Fruit fly (Drosophila melanogaster): ENCODE results near the gene CG31533.

The CG31533 gene

dm6 chr3R:14125479-14126121 lies 31.6 kb downstream of the CG31533 start, which contains the start of the genes 140up and Polr2B (continued):
- TF ChIP-seq bab2 (GFP tag; optimal IDR thresholded peaks at IDR 0.05) (peak; percentile 79), CG4404 (GFP tag; IDR thresholded peaks at IDR 0.05) (peak; percentile 91), fd96Cb (tag; optimal IDR thresholded peaks at IDR 0.05) (peak; percentile 89), Six4 (GFP tag; optimal IDR thresholded peaks at IDR 0.05) (peak; percentile 89), CG31365 (tag; optimal IDR thresholded peaks at IDR 0.05) (no peak), CG30020 (tag; optimal IDR thresholded peaks at IDR 0.05) (peak; percentile 81), CG9727 (GFP tag; optimal IDR thresholded peaks at IDR 0.05) (peak; percentile 93), Ssrp (tag; optimal IDR thresholded peaks at IDR 0.05) (peak; percentile 95), Kr (GFP tag; optimal IDR thresholded peaks at IDR 0.05) (no peak), CG7987 (GFP tag; optimal IDR thresholded peaks at IDR 0.05) (peak; percentile 73), CG17802 (tag; optimal IDR thresholded peaks at IDR 0.05) (peak; percentile 76), aop (GFP tag; IDR thresholded peaks at IDR 0.05) (no peak), CG6175 (GFP tag; IDR thresholded peaks at IDR 0.05) (peak; percentile 85), Scr (GFP tag; IDR thresholded peaks at IDR 0.05; ENCODE audit: partially characterized antibody) (peak; percentile 26; the same call in 1 of the 2 replicates), crol (GFP tag; IDR thresholded peaks at IDR 0.05) (peak; percentile 64), CG17829 (tag; optimal IDR thresholded peaks at IDR 0.05) (peak; percentile 96), Atf3 (GFP tag; optimal IDR thresholded peaks at IDR 0.05) (peak; percentile 68), Hsf (GFP tag; optimal IDR thresholded peaks at IDR 0.05) (peak; percentile 87), ci (GFP tag; IDR thresholded peaks at IDR 0.05) (peak; percentile 84), H2.0 (GFP tag; IDR thresholded peaks at IDR 0.05) (peak; percentile 87), otp (GFP tag; IDR thresholded peaks at IDR 0.05) (peak; percentile 76; the same call in 2 of the 3 replicates), CG18599 (GFP tag; optimal IDR thresholded peaks at IDR 0.05) (peak; percentile 95), CG2889 (GFP tag; IDR thresholded peaks at IDR 0.05) (peak; percentile 89), lilli (GFP tag; optimal IDR thresholded peaks at IDR 0.05) (peak; percentile 89)

DNA sequence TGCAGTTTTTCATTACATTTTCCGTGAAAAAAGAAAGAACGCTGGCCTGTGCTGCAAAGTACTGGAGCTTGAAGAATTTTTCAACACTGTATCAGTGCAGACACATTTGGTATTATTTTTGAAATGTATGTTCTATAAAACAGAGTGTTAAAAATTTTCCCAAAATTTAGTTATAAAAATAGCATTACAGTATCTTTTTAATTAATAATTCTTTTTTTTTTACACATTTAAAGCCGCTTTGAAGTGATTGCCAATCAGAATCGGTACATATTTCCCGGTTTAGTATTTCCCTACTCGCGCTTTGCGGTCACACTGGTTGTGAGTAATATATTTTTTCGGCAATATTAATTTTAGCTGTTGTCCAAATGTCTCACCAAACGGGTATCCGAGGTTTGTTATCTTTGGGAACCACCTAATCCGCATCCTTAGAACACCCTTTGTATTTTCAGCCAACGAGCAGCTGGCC lies 34.9 kb downstream of the CG31533 start, which contains the start of the genes Abi and twf:
TSS of gene Abi (minus strand) at position 74 of the 466 bp plus-strand sequence.
TSS of gene twf (plus strand) at position 308 of the 466 bp plus-strand sequence.
- TF ChIP-seq prd (optimal IDR thresholded peaks at IDR 0.05) (no peak), prd (GFP tag; IDR thresholded peaks at IDR 0.05) (peak; percentile 76), nau (GFP tag; optimal IDR thresholded peaks at IDR 0.05) (no peak), tin (GFP tag; optimal IDR thresholded peaks at IDR 0.05) (peak; percentile 71), Dip3 (GFP tag; optimal IDR thresholded peaks at IDR 0.05) (peak; percentile 48), zen2 (GFP tag; IDR thresholded peaks at IDR 0.05; ENCODE audit: partially characterized antibody) (no peak), aop (GFP tag; IDR thresholded peaks at IDR 0.05) (no peak), stwl (tag; optimal IDR thresholded peaks at IDR 0.05) (peak; percentile 79), CG8089 (GFP tag; optimal IDR thresholded peaks at IDR 0.05) (peak; percentile 16), lov (optimal IDR thresholded peaks at IDR 0.05) (no peak), lov (GFP tag; IDR thresholded peaks at IDR 0.05) (peak; percentile 53; the same call in 1 of the 3 replicates), sens (GFP tag) (peak; percentile 95), CG12236 (GFP tag; optimal IDR thresholded peaks at IDR 0.05) (no peak), slou (GFP tag; optimal IDR thresholded peaks at IDR 0.05) (peak; percentile 54), CG17802 (tag; optimal IDR thresholded peaks at IDR 0.05) (peak; percentile 11), sqz (GFP tag; optimal IDR thresholded peaks at IDR 0.05) (no peak), zen (tag; optimal IDR thresholded peaks at IDR 0.05) (peak; percentile 50), mld (GFP tag; IDR thresholded peaks at IDR 0.05; ENCODE audit: partially characterized antibody) (no peak), CG33557 (GFP tag; optimal IDR thresholded peaks at IDR 0.05) (peak; percentile 49), CG34224 (GFP tag; IDR thresholded peaks at IDR 0.05; ENCODE audit: partially characterized antibody) (0 out of 3 replicates have a peak, but pooled peaks have one; percentile 10), Sin3A (optimal IDR thresholded peaks at IDR 0.05) (peak; percentile 64), ind (GFP tag; optimal IDR thresholded peaks at IDR 0.05) (peak; percentile 74), CG2202 (tag; optimal IDR thresholded peaks at IDR 0.05) (peak; percentile 22), grn (GFP tag; optimal IDR thresholded peaks at IDR 0.05) (no peak), CG13624 (GFP tag; optimal IDR thresholded peaks at IDR 0.05) (peak; percentile 39), CG30431 (GFP tag; optimal IDR thresholded peaks at IDR 0.05) (peak; percentile 35), CG12659 (GFP tag; optimal IDR thresholded peaks at IDR 0.05) (peak; percentile 80), B-H2 (GFP tag; optimal IDR thresholded peaks at IDR 0.05) (peak; percentile 72)

Measured in whole organism, embryonic.